Fruit fly (Drosophila melanogaster): ENCODE data around the gene OXA1L.

Gene OXA1L

dm6 chr3L:10931430-10931829 is 45.2 kb upstream of the OXA1L start (continued):
- no peak for TF ChIP-seq prd (optimal IDR thresholded peaks at IDR 0.05)
- TF ChIP-seq prd (GFP tag; IDR thresholded peaks at IDR 0.05), result peak; percentile 44; the same call in 1 of the 3 replicates
- TF ChIP-seq zfh2 (GFP tag; optimal IDR thresholded peaks at IDR 0.05), result no peak
- no peak for TF ChIP-seq CG10959 (GFP tag; IDR thresholded peaks at IDR 0.05)
- TF ChIP-seq crc (GFP tag; optimal IDR thresholded peaks at IDR 0.05), result no peak
- TF ChIP-seq Scr (GFP tag; IDR thresholded peaks at IDR 0.05; ENCODE audit: partially characterized antibody), result no peak
- no peak for TF ChIP-seq Deaf1 (tag; optimal IDR thresholded peaks at IDR 0.05)
- peak; percentile 42 for TF ChIP-seq CG12391 (tag; optimal IDR thresholded peaks at IDR 0.05)
- TF ChIP-seq pho (GFP tag; optimal IDR thresholded peaks at IDR 0.05), result no peak
- TF ChIP-seq stc (GFP tag; IDR thresholded peaks at IDR 0.05), result no peak
- TF ChIP-seq nau (GFP tag; optimal IDR thresholded peaks at IDR 0.05), result peak; percentile 1
- no peak for TF ChIP-seq Abd-B (GFP tag; optimal IDR thresholded peaks at IDR 0.05)
- TF ChIP-seq Myb (GFP tag; optimal IDR thresholded peaks at IDR 0.05), result no peak
- TF ChIP-seq jumu (GFP tag; optimal IDR thresholded peaks at IDR 0.05), result no peak
- TF ChIP-seq vnd (GFP tag; IDR thresholded peaks at IDR 0.05; ENCODE audit: partially characterized antibody), result no peak
- no peak for TF ChIP-seq danr (GFP tag; IDR thresholded peaks at IDR 0.05)
- TF ChIP-seq CG7963 (GFP tag; IDR thresholded peaks at IDR 0.05; ENCODE audit: partially characterized antibody), result no peak
- peak; percentile 42 for TF ChIP-seq Ssrp (tag; optimal IDR thresholded peaks at IDR 0.05)
- TF ChIP-seq Sox100B (GFP tag; optimal IDR thresholded peaks at IDR 0.05), result peak; percentile 34
- TF ChIP-seq ranshi (GFP tag; IDR thresholded peaks at IDR 0.05), result no peak
- TF ChIP-seq CG9727 (GFP tag; optimal IDR thresholded peaks at IDR 0.05), result peak; percentile 32
- TF ChIP-seq CG18619 (GFP tag; optimal IDR thresholded peaks at IDR 0.05), result no peak
- TF ChIP-seq mld (GFP tag; IDR thresholded peaks at IDR 0.05; ENCODE audit: partially characterized antibody), result no peak
- TF ChIP-seq Pdp1 (GFP tag; optimal IDR thresholded peaks at IDR 0.05), result no peak
- TF ChIP-seq Sin3A (optimal IDR thresholded peaks at IDR 0.05), result no peak
- no peak for TF ChIP-seq Neu2 (GFP tag; optimal IDR thresholded peaks at IDR 0.05; ENCODE audit: borderline replicate concordance)
- TF ChIP-seq salm (tag; optimal IDR thresholded peaks at IDR 0.05), result no peak
- no peak for TF ChIP-seq insv (GFP tag; optimal IDR thresholded peaks at IDR 0.05)
- peak in 1 of 3 experiments; percentile 54 for TF ChIP-seq lola (GFP tag; optimal IDR thresholded peaks at IDR 0.05)
- no peak for TF ChIP-seq mam (GFP tag; optimal IDR thresholded peaks at IDR 0.05)
- TF ChIP-seq gcm2 (GFP tag; optimal IDR thresholded peaks at IDR 0.05), result no peak
- no peak for TF ChIP-seq Bdp1 (GFP tag; optimal IDR thresholded peaks at IDR 0.05)
- TF ChIP-seq Stat92E (GFP tag; optimal IDR thresholded peaks at IDR 0.05), result no peak
- no peak for TF ChIP-seq sob (GFP tag; IDR thresholded peaks at IDR 0.05)
- TF ChIP-seq CG10565 (GFP tag; optimal IDR thresholded peaks at IDR 0.05), result no peak
- TF ChIP-seq E2f1 (GFP tag; IDR thresholded peaks at IDR 0.05), result no peak
- no peak for TF ChIP-seq chinmo (GFP tag; IDR thresholded peaks at IDR 0.05; ENCODE audit: partially characterized antibody)
- no peak for TF ChIP-seq Dip3 (GFP tag; optimal IDR thresholded peaks at IDR 0.05)
- TF ChIP-seq tup (GFP tag; optimal IDR thresholded peaks at IDR 0.05), result no peak
- no peak for TF ChIP-seq CG15696 (tag; optimal IDR thresholded peaks at IDR 0.05)
- TF ChIP-seq CG6272 (GFP tag; IDR thresholded peaks at IDR 0.05), result no peak
- TF ChIP-seq BEAF-32 (GFP tag; optimal IDR thresholded peaks at IDR 0.05), result no peak
- peak; percentile 1 for TF ChIP-seq gcm (GFP tag; optimal IDR thresholded peaks at IDR 0.05)
- no peak for TF ChIP-seq CG43689 (GFP tag; IDR thresholded peaks at IDR 0.05)
- TF ChIP-seq nerfin-1 (tag; optimal IDR thresholded peaks at IDR 0.05), result peak; percentile 9
- no peak for TF ChIP-seq CrebB (tag; optimal IDR thresholded peaks at IDR 0.05)
- TF ChIP-seq MBD-R2 (GFP tag; IDR thresholded peaks at IDR 0.05), result no peak
- TF ChIP-seq jigr1 (GFP tag; IDR thresholded peaks at IDR 0.05), result no peak; the same call in 2 of the 3 replicates
- TF ChIP-seq CG2199 (GFP tag; IDR thresholded peaks at IDR 0.05), result no peak
- TF ChIP-seq sna (GFP tag; IDR thresholded peaks at IDR 0.05; ENCODE audit: partially characterized antibody), result no peak
- no peak for TF ChIP-seq pfk (GFP tag; optimal IDR thresholded peaks at IDR 0.05)
